Worm (Caenorhabditis elegans) whole organism, midembryonic: ENCODE data around the gene dhs-12.

Source experiments
- T22C8.4 ChIP-seq: fragments of 200-800 bp; sonication (Bioruptor generic); IDR thresholded peaks from 2 replicates; pipeline ENCODE4 v1.3.6; 2022; ENCODE audit warnings: missing genetic modification characterization, missing compliant biosample characterization
- cog-1 ChIP-seq: sonication (generic microtip); optimal IDR thresholded peaks from 2 replicates; lab custom pipeline; 2016; ENCODE audit warnings: missing genetic modification characterization, missing compliant biosample characterization
- flt-1 ChIP-seq: fragments of 200-800 bp; sonication (Bioruptor generic); IDR thresholded peaks from 2 replicates; pipeline ENCODE4 v1.3.6; 2022; ENCODE audit warnings: missing genetic modification characterization, missing compliant biosample characterization
- klf-2 ChIP-seq: fragments of 200-800 bp; sonication (Bioruptor generic); conservative IDR thresholded peaks from 2 replicates; pipeline ENCODE4 v1.3.6; 2022; ENCODE audit warnings: missing genetic modification reagents, missing genetic modification characterization, missing compliant biosample characterization
- med-1 ChIP-seq: sonication (generic microtip); optimal IDR thresholded peaks from 2 replicates; lab custom pipeline; 2017; ENCODE audit warnings: missing genetic modification characterization, mild to moderate bottlenecking, missing compliant biosample characterization, antibody characterized with exemption, missing genetic modification reagents; ENCODE audit not compliant: insufficient read depth
- tab-1 ChIP-seq: fragments of 200-800 bp; sonication (Bioruptor generic); IDR thresholded peaks from 2 replicates; pipeline ENCODE4 v1.3.6; 2022; ENCODE audit warnings: missing genetic modification characterization, missing compliant biosample characterization
- ztf-23 ChIP-seq: fragments of 200-800 bp; sonication (Bioruptor generic); IDR thresholded peaks from 2 replicates; pipeline ENCODE4 v1.3.6; 2022; ENCODE audit warnings: missing genetic modification reagents, missing genetic modification characterization, missing compliant biosample characterization
- ztf-29 ChIP-seq: fragments of 200-800 bp; sonication (Bioruptor generic); IDR thresholded peaks from 2 replicates; pipeline ENCODE4 v1.3.6; 2022; ENCODE audit warnings: missing genetic modification reagents, missing genetic modification characterization, missing compliant biosample characterization

ce11 chrIV:10150552-10151004, 8.3 kb downstream of the dhs-12 start, which contains the start of gene tsp-12:
- no peak for TF ChIP-seq cog-1 (tag; lab: Kevin White, UChicago)
- no peak for TF ChIP-seq tab-1
- TF ChIP-seq flt-1 (GFP tag; lab: Robert Waterston, UW), result no peak
- TF ChIP-seq med-1, result no peak
- TF ChIP-seq T22C8.4 (GFP tag; lab: Robert Waterston, UW), result no peak
- TF ChIP-seq ztf-29 (GFP tag; lab: Robert Waterston, UW), result no peak
- no peak for TF ChIP-seq ztf-23 (GFP tag; lab: Robert Waterston, UW)
- TF ChIP-seq klf-2 (GFP tag; lab: Robert Waterston, UW), result no peak
